Worm (Caenorhabditis elegans) whole organism, mixed stage, embryonic: ENCODE measurements around the gene F35F10.1.

Experiments used
- lsy-2 ChIP-seq: fragments of 150-350 bp; optimal IDR thresholded peaks from 2 replicates; lab custom pipeline; 2014; ENCODE audit warnings: missing biosample characterization, missing genetic modification characterization
- nhr-12 ChIP-seq: fragments of 150-350 bp; optimal IDR thresholded peaks from 2 replicates; lab custom pipeline; 2014; ENCODE audit warnings: missing biosample characterization, missing genetic modification characterization
- nhr-237 ChIP-seq: fragments of 150-350 bp; optimal IDR thresholded peaks from 2 replicates; lab custom pipeline; 2014; ENCODE audit warnings: missing biosample characterization, missing genetic modification characterization
- ztf-11 ChIP-seq: fragments of 150-350 bp; optimal IDR thresholded peaks from 2 replicates; lab custom pipeline; 2014; ENCODE audit warnings: missing biosample characterization, missing genetic modification characterization

ce11 chrV:3361633-3362032 is 45.5 kb downstream of the F35F10.1 start:
- TF ChIP-seq nhr-12 (tag; lab: Kevin White, UChicago): no peak
- TF ChIP-seq nhr-237 (tag; lab: Kevin White, UChicago): no peak
- no peak for TF ChIP-seq lsy-2 (tag; lab: Kevin White, UChicago)
- TF ChIP-seq ztf-11 (tag; lab: Kevin White, UChicago): no peak
